Worm (Caenorhabditis elegans): ENCODE data around the gene elks-1.
"Not testable (repeated sequence)": the region's sequence is repeated elsewhere in the genome, so short reads cannot be mapped to it uniquely, and the experiment has no call there.

elks-1 gene

DNA sequence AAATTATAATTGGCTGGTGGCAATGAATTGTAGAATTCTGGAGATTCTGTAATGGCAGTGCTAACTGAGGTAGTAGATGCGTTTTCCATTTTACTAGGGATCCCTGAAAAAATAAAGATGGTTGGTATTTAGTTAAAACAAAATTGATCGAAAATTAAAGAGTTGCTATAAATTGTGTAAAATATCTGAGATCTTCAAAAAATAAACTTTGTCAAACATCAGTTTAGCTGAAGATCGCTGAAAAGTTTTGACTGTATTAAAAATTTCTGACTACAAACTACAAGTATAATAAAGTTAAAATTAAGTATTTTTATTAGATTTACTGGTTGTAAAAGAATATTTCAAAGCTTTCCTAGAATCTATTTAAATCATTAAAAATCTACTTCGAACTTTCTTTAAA is 40.2 kb upstream of the elks-1 start, which contains the start of gene B0546.5:
Gene B0546.5, minus strand, starts transcription at position 101 of the 400 bp plus-strand sequence.
- not testable (repeated sequence) for TF ChIP-seq hlh-1, unc-39, lsy-2 (tag; optimal IDR thresholded peaks at IDR 0.05)

ce11 chrIV:3386504-3387290 is 36.9 kb upstream of the elks-1 start:
- no peak for TF ChIP-seq tbx-8 (GFP tag; optimal IDR thresholded peaks at IDR 0.05)
- TF ChIP-seq nhr-28 (tag; optimal IDR thresholded peaks at IDR 0.05) = no peak
- no peak for TF ChIP-seq ceh-83 (GFP tag; optimal IDR thresholded peaks at IDR 0.05)
- no peak for TF ChIP-seq drap-1 (GFP tag; optimal IDR thresholded peaks at IDR 0.05)
- no peak for TF ChIP-seq unc-39 (tag; optimal IDR thresholded peaks at IDR 0.05)
- no peak for TF ChIP-seq ceh-39 (tag; optimal IDR thresholded peaks at IDR 0.05)
- no peak for TF ChIP-seq elt-3 (tag; optimal IDR thresholded peaks at IDR 0.05)
- no peak for TF ChIP-seq hlh-1 (tag; optimal IDR thresholded peaks at IDR 0.05)
- TF ChIP-seq mep-1 (tag; optimal IDR thresholded peaks at IDR 0.05) = no peak
- TF ChIP-seq ceh-43 (GFP tag; optimal IDR thresholded peaks at IDR 0.05) = no peak
- TF ChIP-seq nhr-76 (tag; optimal IDR thresholded peaks at IDR 0.05) = no peak
- no peak for TF ChIP-seq blmp-1 (tag; optimal IDR thresholded peaks at IDR 0.05)
- TF ChIP-seq ces-1 (GFP tag; optimal IDR thresholded peaks at IDR 0.05) = no peak
- TF ChIP-seq flh-1 (GFP tag; optimal IDR thresholded peaks at IDR 0.05) = no peak
- TF ChIP-seq lin-13 (tag; optimal IDR thresholded peaks at IDR 0.05) = no peak
- no peak for TF ChIP-seq M03D4.4 (tag; optimal IDR thresholded peaks at IDR 0.05)

- TF ChIP-seq lin-13 (tag; optimal IDR thresholded peaks at IDR 0.05) = peak; percentile 14
- TF ChIP-seq nhr-2 (tag; optimal IDR thresholded peaks at IDR 0.05) = peak; percentile 1
- TF ChIP-seq pha-4 (tag; optimal IDR thresholded peaks at IDR 0.05) = peak; percentile 59
- TF ChIP-seq drap-1 (GFP tag; optimal IDR thresholded peaks at IDR 0.05) = no peak
- TF ChIP-seq flh-1 (GFP tag; optimal IDR thresholded peaks at IDR 0.05) = no peak
- peak; percentile 28 for TF ChIP-seq sptf-1 (tag; optimal IDR thresholded peaks at IDR 0.05)
- TF ChIP-seq nhr-237 (tag; optimal IDR thresholded peaks at IDR 0.05) = peak; percentile 15
- peak; percentile 57 for TF ChIP-seq lsy-2 (tag; optimal IDR thresholded peaks at IDR 0.05)
- TF ChIP-seq unc-62 (GFP tag; optimal IDR thresholded peaks at IDR 0.05) = no peak
- peak; percentile 34 for TF ChIP-seq ces-1 (GFP tag; optimal IDR thresholded peaks at IDR 0.05)
- TF ChIP-seq unc-120 (tag; optimal IDR thresholded peaks at IDR 0.05; ENCODE audit: poor library complexity, severe bottlenecking) = peak; percentile 73
- TF ChIP-seq mep-1 (tag; optimal IDR thresholded peaks at IDR 0.05) = peak; percentile 51
- TF ChIP-seq mab-5 (tag; optimal IDR thresholded peaks at IDR 0.05) = no peak
Measured at ce11 chrIV:3385337-3386215, 35.7 kb upstream of the elks-1 start, which contains the start of gene mai-2. Gene mai-2 (plus strand): TSS chrIV:3385910.

DNA sequence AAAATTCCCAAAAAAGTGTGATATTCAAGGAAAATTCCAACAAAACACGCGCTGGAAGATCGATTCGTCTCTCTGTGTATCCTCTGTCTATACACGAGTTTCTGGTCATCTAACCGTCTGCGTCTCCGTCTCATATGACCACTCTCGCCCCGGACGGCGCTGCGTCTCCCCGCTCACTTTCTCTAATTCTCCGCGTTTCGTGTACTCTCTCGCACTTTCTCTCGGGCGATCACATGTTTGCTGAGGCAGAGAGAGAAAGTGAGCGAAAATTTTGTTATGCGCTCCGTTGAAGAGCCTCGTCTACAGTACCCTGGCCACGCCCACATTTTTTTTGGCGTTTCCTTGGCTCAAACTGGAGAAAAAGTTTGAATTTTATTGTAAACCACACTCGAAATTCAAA is 34.8 kb upstream of the elks-1 start:
- TF ChIP-seq ham-2 (GFP tag; optimal IDR thresholded peaks at IDR 0.05) (peak; percentile 68), snpc-4 (tag; optimal IDR thresholded peaks at IDR 0.05) (no peak), ceh-39 (tag; optimal IDR thresholded peaks at IDR 0.05) (no peak), mep-1 (tag; optimal IDR thresholded peaks at IDR 0.05) (peak; percentile 51), nhr-12 (tag; optimal IDR thresholded peaks at IDR 0.05) (no peak), lin-32 (GFP tag; optimal IDR thresholded peaks at IDR 0.05) (no peak), blmp-1 (tag; optimal IDR thresholded peaks at IDR 0.05) (peak; percentile 95), nhr-2 (tag; optimal IDR thresholded peaks at IDR 0.05) (no peak), hlh-1 (tag; optimal IDR thresholded peaks at IDR 0.05) (peak; percentile 70), cnd-1 (tag; optimal IDR thresholded peaks at IDR 0.05) (no peak), nhr-237 (tag; optimal IDR thresholded peaks at IDR 0.05) (peak; percentile 29), M03D4.4 (tag; optimal IDR thresholded peaks at IDR 0.05) (no peak), drap-1 (GFP tag; optimal IDR thresholded peaks at IDR 0.05) (peak; percentile 2), lsy-2 (tag; optimal IDR thresholded peaks at IDR 0.05) (peak; percentile 82), pha-4 (tag; optimal IDR thresholded peaks at IDR 0.05) (peak; percentile 52), sem-2 (GFP tag; optimal IDR thresholded peaks at IDR 0.05) (no peak), ces-1 (GFP tag; optimal IDR thresholded peaks at IDR 0.05) (peak; percentile 78), nhr-76 (tag; optimal IDR thresholded peaks at IDR 0.05) (no peak)

All from whole organism, mixed stage, embryonic.